Fruit fly (Drosophila melanogaster) whole organism, embryonic: ENCODE results near the gene Ppm1.

Experiments
- Atf-2 ChIP-seq: fragments of 200-800 bp; sonication (Bioruptor generic); optimal IDR thresholded peaks from 2 replicates; lab custom pipeline; 2016; ENCODE audit warnings: missing biosample characterization, missing genetic modification characterization
- Bdp1 ChIP-seq: fragments of 200-800 bp; sonication (Bioruptor generic); optimal IDR thresholded peaks from 3 replicates; lab custom pipeline; 2016; ENCODE audit warnings: missing biosample characterization, missing genetic modification characterization
- Bgb ChIP-seq: fragments of 200-800 bp; sonication (Bioruptor generic); IDR thresholded peaks from 2 replicates; pipeline ENCODE4 v1.3.6; 2022; ENCODE audit warnings: missing biosample characterization, missing genetic modification characterization; ENCODE audit not compliant: partially characterized antibody
- CG10321 ChIP-seq: fragments of 200-800 bp; sonication (Bioruptor generic); IDR thresholded peaks from 2 replicates; pipeline ENCODE4 v1.3.6; 2022; ENCODE audit warnings: missing biosample characterization, missing genetic modification characterization
- CG10462 ChIP-seq: fragments of 200-800 bp; sonication (Bioruptor generic); optimal IDR thresholded peaks from 2 replicates; lab custom pipeline; 2016; ENCODE audit warnings: missing biosample characterization, missing genetic modification characterization
- CG10543 ChIP-seq: fragments of 200-800 bp; sonication (Bioruptor generic); optimal IDR thresholded peaks from 3 replicates; lab custom pipeline; 2017; ENCODE audit warnings: missing biosample characterization, mild to moderate bottlenecking, missing genetic modification characterization, moderate library complexity
- CG12236 ChIP-seq: fragments of 200-800 bp; sonication (Bioruptor generic); optimal IDR thresholded peaks from 2 replicates; lab custom pipeline; 2016; ENCODE audit warnings: missing biosample characterization, missing genetic modification characterization
- CG12769 ChIP-seq: fragments of 200-800 bp; sonication (Bioruptor generic); optimal IDR thresholded peaks from 2 replicates; lab custom pipeline; 2019; ENCODE audit warnings: missing biosample characterization, mild to moderate bottlenecking, missing genetic modification characterization, moderate library complexity
- CG13624 ChIP-seq: fragments of 200-800 bp; sonication (Bioruptor generic); optimal IDR thresholded peaks from 2 replicates; lab custom pipeline; 2016; ENCODE audit warnings: missing biosample characterization, missing genetic modification characterization
- CG13894 ChIP-seq: fragments of 200-800 bp; sonication (Bioruptor generic); optimal IDR thresholded peaks from 3 replicates; lab custom pipeline; 2018; ENCODE audit warnings: missing biosample characterization, mild to moderate bottlenecking, missing genetic modification characterization, moderate library complexity
- CG1647 ChIP-seq: fragments of 200-800 bp; sonication (Bioruptor generic); optimal IDR thresholded peaks from 3 replicates; lab custom pipeline; 2016; ENCODE audit warnings: missing biosample characterization, missing genetic modification characterization
- CG16813 ChIP-seq: fragments of 200-800 bp; sonication (Bioruptor generic); IDR thresholded peaks from 3 replicates; pipeline ENCODE4 v1.3.6; 2022; ENCODE audit warnings: missing biosample characterization, missing genetic modification characterization; ENCODE audit not compliant: partially characterized antibody
- CG17359 ChIP-seq: fragments of 200-800 bp; sonication (Bioruptor generic); optimal IDR thresholded peaks from 3 replicates; lab custom pipeline; 2018; ENCODE audit warnings: missing biosample characterization, mild to moderate bottlenecking, missing genetic modification characterization, moderate library complexity
- CG18011 ChIP-seq: fragments of 200-800 bp; sonication (Bioruptor generic); optimal IDR thresholded peaks from 2 replicates; lab custom pipeline; 2017; ENCODE audit warnings: missing biosample characterization, missing genetic modification characterization, mild to moderate bottlenecking, moderate library complexity, missing genotype
- CG2202 ChIP-seq: fragments of 200-800 bp; sonication (Bioruptor generic); optimal IDR thresholded peaks from 2 replicates; lab custom pipeline; 2018; ENCODE audit warnings: missing biosample characterization, mild to moderate bottlenecking, missing genetic modification characterization
- CG2712 ChIP-seq: fragments of 200-800 bp; optimal IDR thresholded peaks from 3 replicates; lab custom pipeline; 2019; ENCODE audit warnings: missing biosample characterization, mild to moderate bottlenecking, missing genetic modification characterization, moderate library complexity
- CG30020 ChIP-seq: fragments of 200-800 bp; optimal IDR thresholded peaks from 2 replicates; lab custom pipeline; 2019; ENCODE audit warnings: missing biosample characterization, mild to moderate bottlenecking, missing genetic modification characterization, moderate library complexity
- CG31224 ChIP-seq: fragments of 200-800 bp; sonication (Bioruptor generic); IDR thresholded peaks from 2 replicates; pipeline ENCODE4 v1.3.6; 2022; ENCODE audit warnings: missing biosample characterization, missing genetic modification characterization
- CG34422 ChIP-seq: fragments of 200-800 bp; sonication (Bioruptor generic); IDR thresholded peaks from 3 replicates; pipeline ENCODE4 v1.3.6; 2022; ENCODE audit warnings: missing biosample characterization, missing genetic modification characterization
- CG42726 ChIP-seq: fragments of 200-800 bp; sonication (Bioruptor generic); IDR thresholded peaks from 2 replicates; pipeline ENCODE4 v1.3.6; 2022; ENCODE audit warnings: missing biosample characterization, missing genetic modification characterization; ENCODE audit not compliant: partially characterized antibody
- CG43689 ChIP-seq: fragments of 200-800 bp; sonication (Bioruptor generic); IDR thresholded peaks from 2 replicates; pipeline ENCODE4 v1.3.6; 2022; ENCODE audit warnings: missing biosample characterization, missing genetic modification characterization
- CG4424 ChIP-seq: fragments of 200-800 bp; sonication (Bioruptor generic); optimal IDR thresholded peaks from 3 replicates; lab custom pipeline; 2016; ENCODE audit warnings: missing biosample characterization, missing genetic modification characterization
- CG5180 ChIP-seq: fragments of 200-800 bp; sonication (Bioruptor generic); optimal IDR thresholded peaks from 3 replicates; lab custom pipeline; 2017; ENCODE audit warnings: missing biosample characterization, missing genetic modification characterization, mild to moderate bottlenecking, moderate library complexity, missing genetic modification reagents
- CG6689 ChIP-seq: fragments of 200-800 bp; sonication (Bioruptor generic); IDR thresholded peaks from 2 replicates; pipeline ENCODE4 v1.3.6; 2022; ENCODE audit warnings: missing biosample characterization, missing genetic modification characterization
- CG9437 ChIP-seq: fragments of 200-800 bp; sonication (Bioruptor generic); optimal IDR thresholded peaks from 2 replicates; lab custom pipeline; 2018; ENCODE audit warnings: missing biosample characterization, mild to moderate bottlenecking, missing genetic modification characterization
- CTCF ChIP-seq: fragments of 200-800 bp; sonication (Bioruptor generic); optimal IDR thresholded peaks from 2 replicates; lab custom pipeline; 2017; ENCODE audit warnings: missing biosample characterization, mild to moderate bottlenecking, missing genetic modification characterization, moderate library complexity
- Chrac-16 ChIP-seq: fragments of 200-800 bp; sonication (Bioruptor generic); optimal IDR thresholded peaks from 3 replicates; lab custom pipeline; 2016; ENCODE audit warnings: missing biosample characterization, missing genetic modification characterization
- CoRest ChIP-seq: fragments of 200-800 bp; sonication (Bioruptor generic); optimal IDR thresholded peaks from 3 replicates; lab custom pipeline; 2018; ENCODE audit warnings: missing biosample characterization, mild to moderate bottlenecking, missing genetic modification characterization, moderate library complexity
- Deaf1 ChIP-seq: fragments of 200-800 bp; optimal IDR thresholded peaks from 3 replicates; lab custom pipeline; 2019; ENCODE audit warnings: missing biosample characterization, mild to moderate bottlenecking, missing genetic modification characterization, moderate library complexity
- Dfd ChIP-seq, 2 experiments: fragments of >200 bp; optimal IDR thresholded peaks; 2 replicates each; lab custom pipeline; 2017; ENCODE audit warnings: missing biosample characterization in 2 of 2, missing genetic modification characterization in 2 of 2
- NC2α ChIP-seq: fragments of 200-800 bp; sonication (Bioruptor generic); optimal IDR thresholded peaks from 2 replicates; lab custom pipeline; 2016; ENCODE audit warnings: missing biosample characterization, missing genetic modification characterization
- NK7.1 ChIP-seq: fragments of 200-800 bp; sonication (Bioruptor generic); optimal IDR thresholded peaks from 3 replicates; lab custom pipeline; 2016; ENCODE audit warnings: missing biosample characterization, missing genetic modification characterization
- Nf-YA ChIP-seq: fragments of 200-800 bp; sonication (Bioruptor generic); IDR thresholded peaks from 2 replicates; pipeline ENCODE4 v1.3.6; 2022; ENCODE audit warnings: missing biosample characterization, missing genetic modification characterization
- Sry-β ChIP-seq: fragments of 200-800 bp; sonication (Bioruptor generic); optimal IDR thresholded peaks from 2 replicates; lab custom pipeline; 2018; ENCODE audit warnings: missing biosample characterization, mild to moderate bottlenecking, missing genetic modification characterization, moderate library complexity
- Xrp1 ChIP-seq: fragments of 200-800 bp; sonication (Bioruptor generic); IDR thresholded peaks from 2 replicates; pipeline ENCODE4 v1.3.6; 2022; ENCODE audit warnings: missing biosample characterization, missing genetic modification characterization
- bcd ChIP-seq: fragments of 200-800 bp; sonication (Bioruptor generic); optimal IDR thresholded peaks from 2 replicates; lab custom pipeline; 2017; ENCODE audit warnings: missing biosample characterization, mild to moderate bottlenecking, missing genetic modification characterization
- bigmax ChIP-seq: fragments of 200-800 bp; sonication (Bioruptor generic); optimal IDR thresholded peaks from 2 replicates; lab custom pipeline; 2018; ENCODE audit warnings: missing biosample characterization, mild to moderate bottlenecking, missing genetic modification characterization
- br ChIP-seq: fragments of >200 bp; optimal IDR thresholded peaks from 2 replicates; lab custom pipeline; 2017
- cad ChIP-seq: fragments of >200 bp; optimal IDR thresholded peaks from 2 replicates; lab custom pipeline; 2017; ENCODE audit warnings: missing biosample characterization, missing genetic modification characterization
- caup ChIP-seq: fragments of 200-800 bp; sonication (Bioruptor generic); optimal IDR thresholded peaks from 3 replicates; lab custom pipeline; 2017; ENCODE audit warnings: missing biosample characterization, mild to moderate bottlenecking, missing genetic modification characterization, moderate library complexity; ENCODE audit not compliant: severe bottlenecking
- chif ChIP-seq, 2 experiments: fragments of 200-800 bp; sonication (Bioruptor generic); optimal IDR thresholded peaks; 3 replicates each; lab custom pipeline; 2016; ENCODE audit warnings: missing biosample characterization in 2 of 2, missing genetic modification characterization in 2 of 2
- fd96Cb ChIP-seq: fragments of 200-800 bp; sonication (Bioruptor generic); optimal IDR thresholded peaks from 2 replicates; lab custom pipeline; 2018; ENCODE audit warnings: missing biosample characterization, mild to moderate bottlenecking, missing genetic modification characterization, moderate library complexity
- fru ChIP-seq: fragments of >200 bp; optimal IDR thresholded peaks from 2 replicates; lab custom pipeline; 2017
- ham ChIP-seq: fragments of 200-800 bp; sonication (Bioruptor generic); IDR thresholded peaks from 2 replicates; pipeline ENCODE4 v1.3.6; 2022; ENCODE audit warnings: missing biosample characterization, missing genetic modification characterization
- lilli ChIP-seq: fragments of 200-800 bp; sonication (Bioruptor generic); optimal IDR thresholded peaks from 3 replicates; lab custom pipeline; 2016; ENCODE audit warnings: missing biosample characterization, missing genetic modification characterization
- mld ChIP-seq: fragments of 200-800 bp; sonication (Bioruptor generic); IDR thresholded peaks from 3 replicates; pipeline ENCODE4 v1.3.6; 2022; ENCODE audit warnings: missing biosample characterization, missing genetic modification characterization; ENCODE audit not compliant: partially characterized antibody
- nmo ChIP-seq: fragments of 200-800 bp; sonication (Bioruptor generic); optimal IDR thresholded peaks from 2 replicates; lab custom pipeline; 2018; ENCODE audit warnings: missing biosample characterization, mild to moderate bottlenecking, missing genetic modification characterization, moderate library complexity
- odd ChIP-seq: fragments of 200-800 bp; sonication (Bioruptor generic); optimal IDR thresholded peaks from 2 replicates; lab custom pipeline; 2017; ENCODE audit warnings: missing biosample characterization, mild to moderate bottlenecking, missing genetic modification characterization
- sr ChIP-seq: fragments of 200-800 bp; sonication (Bioruptor generic); IDR thresholded peaks from 3 replicates; pipeline ENCODE4 v1.3.6; 2022; ENCODE audit warnings: missing biosample characterization, missing genetic modification characterization
- ttk ChIP-seq: fragments of 200-800 bp; sonication (Bioruptor generic); IDR thresholded peaks from 2 replicates; pipeline ENCODE4 v2.1.2; 2022; ENCODE audit warnings: missing biosample characterization, missing genetic modification characterization
- zen ChIP-seq: fragments of 200-800 bp; sonication (Bioruptor generic); optimal IDR thresholded peaks from 3 replicates; lab custom pipeline; 2018; ENCODE audit warnings: missing biosample characterization, mild to moderate bottlenecking, missing genetic modification characterization, moderate library complexity

Gene Ppm1

dm6 chr3L:613578-614300 lies 32.6 kb downstream of the Ppm1 start (continued):
- peak; percentile 76 for TF ChIP-seq Chrac-16 (GFP tag; lab: Kevin White, UChicago)
- TF ChIP-seq mld, result no peak
- no peak for TF ChIP-seq CTCF (GFP tag; lab: Kevin White, UChicago)
- TF ChIP-seq CG30020 (tag; lab: Kevin White, UChicago), result no peak
- peak; percentile 85 for TF ChIP-seq Xrp1
- no peak for TF ChIP-seq NC2α (GFP tag; lab: Kevin White, UChicago)
- TF ChIP-seq Bgb (GFP tag; lab: Robert Waterston, UW), result no peak
- TF ChIP-seq CG1647 (GFP tag; lab: Kevin White, UChicago), result no peak
- TF ChIP-seq CG31224 (GFP tag; lab: Robert Waterston, UW), result no peak
- peak; percentile 82 for TF ChIP-seq zen (tag; lab: Kevin White, UChicago)
- TF ChIP-seq Dfd (GFP tag; optimal IDR thresholded peaks at IDR 0.05; lab: Kevin White, UChicago), result no peak
- no peak for TF ChIP-seq ttk (GFP tag; lab: Robert Waterston, UW)
- peak; percentile 77 for TF ChIP-seq CG2712 (tag; lab: Kevin White, UChicago)
- no peak for TF ChIP-seq Sry-β
- TF ChIP-seq CG9437 (GFP tag; lab: Kevin White, UChicago), result no peak
- peak; percentile 47 for TF ChIP-seq nmo (GFP tag; lab: Kevin White, UChicago)
- no peak for TF ChIP-seq CG12769 (tag; lab: Kevin White, UChicago)
- TF ChIP-seq ham, result no peak
- TF ChIP-seq bigmax (GFP tag; lab: Kevin White, UChicago), result no peak
- peak; percentile 35 for TF ChIP-seq CG10462 (GFP tag; lab: Kevin White, UChicago)
- no peak for TF ChIP-seq br (lab: Kevin White, UChicago)
- TF ChIP-seq cad (GFP tag; lab: Kevin White, UChicago), result no peak
- peak; percentile 57 for TF ChIP-seq fd96Cb (tag; lab: Kevin White, UChicago)
- TF ChIP-seq CG34422 (GFP tag; lab: Robert Waterston, UW), result peak; percentile 49; the same call in 2 of the 3 replicates
- no peak for TF ChIP-seq CG13624 (GFP tag; lab: Kevin White, UChicago)
- no peak for TF ChIP-seq Deaf1
- TF ChIP-seq Nf-YA (GFP tag; lab: Robert Waterston, UW), result no peak
- TF ChIP-seq CG12236 (GFP tag; lab: Kevin White, UChicago), result peak; percentile 13
- TF ChIP-seq chif (GFP tag; optimal IDR thresholded peaks at IDR 0.05; lab: Kevin White, UChicago), result peak; percentile 9 to 79
- TF ChIP-seq CG17359 (tag; lab: Kevin White, UChicago), result peak; percentile 30
- TF ChIP-seq CG10321 (GFP tag; lab: Robert Waterston, UW), result no peak
- no peak for TF ChIP-seq odd (GFP tag; lab: Kevin White, UChicago)
- TF ChIP-seq CG16813, result no peak
- no peak for TF ChIP-seq Atf-2 (GFP tag; lab: Kevin White, UChicago)
- peak; percentile 68 for TF ChIP-seq CG6689 (GFP tag; lab: Robert Waterston, UW)
- no peak for TF ChIP-seq NK7.1 (GFP tag; lab: Kevin White, UChicago)
- TF ChIP-seq CG43689 (GFP tag; lab: Robert Waterston, UW), result no peak
- no peak for TF ChIP-seq fru (lab: Kevin White, UChicago)
- TF ChIP-seq CG2202 (tag; lab: Kevin White, UChicago), result peak; percentile 24
- TF ChIP-seq CG4424 (GFP tag; lab: Kevin White, UChicago), result peak; percentile 67
- no peak for TF ChIP-seq CG18011 (GFP tag; lab: Kevin White, UChicago)
- TF ChIP-seq CG13894 (tag; lab: Kevin White, UChicago), result no peak
- TF ChIP-seq CoRest (tag; lab: Kevin White, UChicago), result peak; percentile 49
- peak; percentile 43 for TF ChIP-seq lilli
- TF ChIP-seq CG42726, result no peak
- no peak for TF ChIP-seq CG5180 (GFP tag; lab: Kevin White, UChicago)
- peak; percentile 15 for TF ChIP-seq bcd (GFP tag; lab: Kevin White, UChicago)
- TF ChIP-seq caup (GFP tag; lab: Kevin White, UChicago), result no peak
- no peak for TF ChIP-seq CG10543 (GFP tag; lab: Kevin White, UChicago)
- TF ChIP-seq sr (GFP tag; lab: Robert Waterston, UW), result no peak
- peak; percentile 22 for TF ChIP-seq Bdp1 (GFP tag; lab: Kevin White, UChicago)
